Fruit fly (Drosophila melanogaster) whole organism, embryonic: ENCODE results near the gene Cpr97Ea.

Source experiments
- Awh ChIP-seq: fragments of 200-800 bp; sonication (Bioruptor generic); IDR thresholded peaks from 2 replicates; pipeline ENCODE4, ENCODE4 v1.3.6; 2022; ENCODE audit warnings: missing biosample characterization, missing genetic modification characterization
- CG10462 ChIP-seq: fragments of 200-800 bp; sonication (Bioruptor generic); optimal IDR thresholded peaks from 2 replicates; lab custom pipeline; 2016; ENCODE audit warnings: missing biosample characterization, missing genetic modification characterization
- CG10543 ChIP-seq: fragments of 200-800 bp; sonication (Bioruptor generic); optimal IDR thresholded peaks from 3 replicates; lab custom pipeline; 2017; ENCODE audit warnings: missing biosample characterization, mild to moderate bottlenecking, missing genetic modification characterization, moderate library complexity
- CG11456 ChIP-seq: fragments of 200-800 bp; sonication (Bioruptor generic); IDR thresholded peaks from 3 replicates; pipeline ENCODE4 v1.3.6; 2022; ENCODE audit warnings: missing biosample characterization, missing genetic modification characterization
- CG12236 ChIP-seq: fragments of 200-800 bp; sonication (Bioruptor generic); optimal IDR thresholded peaks from 2 replicates; lab custom pipeline; 2016; ENCODE audit warnings: missing biosample characterization, missing genetic modification characterization
- CG13296 ChIP-seq: fragments of 200-800 bp; sonication (Bioruptor generic); optimal IDR thresholded peaks from 3 replicates; lab custom pipeline; 2018; ENCODE audit warnings: missing biosample characterization, mild to moderate bottlenecking, missing genetic modification characterization
- CG14050 ChIP-seq: fragments of 200-800 bp; sonication (Bioruptor generic); IDR thresholded peaks from 3 replicates; pipeline ENCODE4 v1.3.6; 2022; ENCODE audit warnings: missing biosample characterization, missing genetic modification characterization
- CG1603 ChIP-seq: fragments of 200-800 bp; sonication (Bioruptor generic); optimal IDR thresholded peaks from 2 replicates; lab custom pipeline; 2019; ENCODE audit warnings: missing biosample characterization, mild to moderate bottlenecking, missing genetic modification characterization, moderate library complexity
- CG18764 ChIP-seq: fragments of 200-800 bp; sonication (Bioruptor generic); optimal IDR thresholded peaks from 3 replicates; lab custom pipeline; 2016; ENCODE audit warnings: missing biosample characterization, missing genetic modification characterization
- CG2199 ChIP-seq: fragments of 200-800 bp; sonication (Bioruptor generic); IDR thresholded peaks from 3 replicates; pipeline ENCODE4 v1.3.6; 2022; ENCODE audit warnings: missing biosample characterization, missing genetic modification characterization
- CG31441 ChIP-seq: fragments of 200-800 bp; sonication (Bioruptor generic); IDR thresholded peaks from 2 replicates; pipeline ENCODE4 v1.3.6; 2022; ENCODE audit warnings: missing biosample characterization, missing genetic modification characterization
- CG32772 ChIP-seq: fragments of 200-800 bp; sonication (Bioruptor generic); IDR thresholded peaks from 2 replicates; pipeline ENCODE4 v1.3.6; 2022; ENCODE audit warnings: missing biosample characterization, missing genetic modification characterization
- CG3838 ChIP-seq: fragments of 200-800 bp; sonication (Bioruptor generic); optimal IDR thresholded peaks from 3 replicates; lab custom pipeline; 2016; ENCODE audit warnings: missing biosample characterization, missing genetic modification characterization
- CG4820 ChIP-seq: fragments of 200-800 bp; sonication (Bioruptor generic); optimal IDR thresholded peaks from 3 replicates; lab custom pipeline; 2016; ENCODE audit warnings: missing biosample characterization, missing genetic modification characterization
- CG4854 ChIP-seq: fragments of 200-800 bp; sonication (Bioruptor generic); optimal IDR thresholded peaks from 2 replicates; lab custom pipeline; 2016; ENCODE audit warnings: missing biosample characterization, missing genetic modification characterization, inconsistent platforms
- CG5180 ChIP-seq: fragments of 200-800 bp; sonication (Bioruptor generic); optimal IDR thresholded peaks from 3 replicates; lab custom pipeline; 2017; ENCODE audit warnings: missing biosample characterization, missing genetic modification characterization, mild to moderate bottlenecking, moderate library complexity, missing genetic modification reagents
- CG6791 ChIP-seq: fragments of 200-800 bp; sonication (Bioruptor generic); IDR thresholded peaks from 3 replicates; pipeline ENCODE4 v1.3.6; 2022; ENCODE audit warnings: missing biosample characterization, missing genetic modification characterization; ENCODE audit not compliant: partially characterized antibody
- CG7786 ChIP-seq: fragments of 200-800 bp; sonication (Bioruptor generic); optimal IDR thresholded peaks from 2 replicates; lab custom pipeline; 2016; ENCODE audit warnings: missing biosample characterization, missing genetic modification characterization
- CG7928 ChIP-seq: fragments of 200-800 bp; sonication (Bioruptor generic); optimal IDR thresholded peaks from 2 replicates; lab custom pipeline; 2017; ENCODE audit warnings: missing biosample characterization, mild to moderate bottlenecking, missing genetic modification characterization
- Dfd ChIP-seq, 2 experiments: fragments of >200 bp; optimal IDR thresholded peaks; 2 replicates each; lab custom pipeline; 2017; ENCODE audit warnings: missing biosample characterization in 2 of 2, missing genetic modification characterization in 2 of 2
- Dip2 ChIP-seq: fragments of 200-800 bp; sonication (Bioruptor generic); IDR thresholded peaks from 2 replicates; pipeline ENCODE4 v1.3.6; 2022; ENCODE audit warnings: missing biosample characterization, missing genetic modification characterization
- Eip74EF ChIP-seq, 2 experiments: fragments of 200-800 bp in 1 of 2; fragments of >200 bp in 1 of 2; sonication (Bioruptor generic) in 1 of 2; optimal IDR thresholded peaks; 2 replicates each; lab custom pipeline; 2017 to 2019; ENCODE audit warnings: missing biosample characterization in 2 of 2, missing genetic modification characterization in 2 of 2, mild to moderate bottlenecking in 1 of 2, moderate library complexity in 1 of 2
- Fer3 ChIP-seq: fragments of 200-800 bp; sonication (Bioruptor generic); optimal IDR thresholded peaks from 2 replicates; lab custom pipeline; 2018; ENCODE audit warnings: missing biosample characterization, mild to moderate bottlenecking, missing genetic modification characterization, moderate library complexity
- GATAe ChIP-seq: fragments of 200-800 bp; sonication (Bioruptor generic); conservative IDR thresholded peaks from 2 replicates; pipeline ENCODE4 v1.3.6; 2022; ENCODE audit warnings: missing biosample characterization, missing genetic modification characterization
- HLHmδ ChIP-seq: fragments of 200-800 bp; sonication (Bioruptor generic); optimal IDR thresholded peaks from 2 replicates; lab custom pipeline; 2018; ENCODE audit warnings: missing biosample characterization, mild to moderate bottlenecking, missing genetic modification characterization, moderate library complexity
- MBD-R2 ChIP-seq: fragments of 200-800 bp; sonication (Bioruptor generic); IDR thresholded peaks from 2 replicates; pipeline ENCODE4 v1.3.6; 2022; ENCODE audit warnings: missing biosample characterization, missing genetic modification characterization
- Myb ChIP-seq: fragments of 200-800 bp; sonication (Bioruptor generic); optimal IDR thresholded peaks from 2 replicates; lab custom pipeline; 2016; ENCODE audit warnings: missing biosample characterization, missing genetic modification characterization
- Nf-YB ChIP-seq: fragments of 200-800 bp; sonication (Bioruptor generic); optimal IDR thresholded peaks from 3 replicates; lab custom pipeline; 2019; ENCODE audit warnings: missing biosample characterization, mild to moderate bottlenecking, missing genetic modification characterization, moderate library complexity
- Opbp ChIP-seq: fragments of 200-800 bp; sonication (Bioruptor generic); IDR thresholded peaks from 3 replicates; pipeline ENCODE4 v1.3.6; 2022; ENCODE audit warnings: missing biosample characterization, missing genetic modification characterization; ENCODE audit not compliant: partially characterized antibody
- Rx ChIP-seq: fragments of 200-800 bp; sonication (Bioruptor generic); IDR thresholded peaks from 2 replicates; pipeline ENCODE4 v1.3.6; 2022; ENCODE audit warnings: missing biosample characterization, missing genetic modification characterization
- Scr ChIP-seq: fragments of 200-800 bp; sonication (Bioruptor generic); IDR thresholded peaks from 2 replicates; pipeline ENCODE4 v1.3.6; 2022; ENCODE audit warnings: missing biosample characterization, missing genetic modification characterization; ENCODE audit not compliant: partially characterized antibody
- Ssrp ChIP-seq: fragments of 200-800 bp; sonication (Bioruptor generic); optimal IDR thresholded peaks from 2 replicates; lab custom pipeline; 2018; ENCODE audit warnings: missing biosample characterization, mild to moderate bottlenecking, missing genetic modification characterization, moderate library complexity
- ab ChIP-seq: fragments of 200-800 bp; sonication (Bioruptor generic); optimal IDR thresholded peaks from 2 replicates; lab custom pipeline; 2016; ENCODE audit warnings: missing biosample characterization, missing genetic modification characterization
- da ChIP-seq: fragments of 200-800 bp; sonication (Bioruptor generic); optimal IDR thresholded peaks from 2 replicates; lab custom pipeline; 2016; ENCODE audit warnings: missing biosample characterization, missing genetic modification characterization
- disco-r ChIP-seq: fragments of 200-800 bp; sonication (Bioruptor generic); optimal IDR thresholded peaks from 2 replicates; lab custom pipeline; 2016; ENCODE audit warnings: missing biosample characterization, missing genetic modification characterization
- gsb-n ChIP-seq: fragments of 200-800 bp; sonication (Bioruptor generic); optimal IDR thresholded peaks from 3 replicates; lab custom pipeline; 2018; ENCODE audit warnings: missing biosample characterization, mild to moderate bottlenecking, missing genetic modification characterization
- ham ChIP-seq: fragments of 200-800 bp; sonication (Bioruptor generic); IDR thresholded peaks from 2 replicates; pipeline ENCODE4 v1.3.6; 2022; ENCODE audit warnings: missing biosample characterization, missing genetic modification characterization
- nom ChIP-seq: fragments of 200-800 bp; sonication (Bioruptor generic); optimal IDR thresholded peaks from 2 replicates; lab custom pipeline; 2017; ENCODE audit warnings: missing biosample characterization, missing genetic modification characterization, mild to moderate bottlenecking, moderate library complexity, missing genetic modification reagents
- org-1 ChIP-seq: fragments of 200-800 bp; sonication (Bioruptor generic); optimal IDR thresholded peaks from 2 replicates; lab custom pipeline; 2017; ENCODE audit warnings: missing biosample characterization, missing genetic modification characterization
- phol ChIP-seq: fragments of 200-800 bp; sonication (Bioruptor generic); optimal IDR thresholded peaks from 3 replicates; lab custom pipeline; 2018; ENCODE audit warnings: missing biosample characterization, mild to moderate bottlenecking, missing genetic modification characterization, moderate library complexity
- prd ChIP-seq, 3 experiments: fragments of >200 bp in 2 of 3; fragments of 200-800 bp in 1 of 3; sonication (Bioruptor generic) in 1 of 3; optimal IDR thresholded peaks in 2 of 3; IDR thresholded peaks in 1 of 3; 2 replicates in 2 of 3; 3 replicates in 1 of 3; pipeline versions ENCODE4 v1.3.6 to Lab custom; 2017 to 2022; ENCODE audit warnings: missing biosample characterization in 1 of 3, missing genetic modification characterization in 1 of 3
- row ChIP-seq: fragments of 200-800 bp; sonication (Bioruptor generic); IDR thresholded peaks from 3 replicates; pipeline ENCODE4 v1.3.6; 2022; ENCODE audit warnings: missing biosample characterization, missing genetic modification characterization
- sc ChIP-seq, 3 experiments: fragments of >200 bp in 2 of 3; fragments of 200-800 bp in 1 of 3; sonication (Bioruptor generic) in 1 of 3; optimal IDR thresholded peaks; 2 replicates in 2 of 3; 3 replicates in 1 of 3; lab custom pipeline; 2017; ENCODE audit warnings: mild to moderate bottlenecking in 1 of 3, missing biosample characterization in 1 of 3, missing genetic modification characterization in 1 of 3, missing genetic modification reagents in 1 of 3
- scrt ChIP-seq: fragments of 200-800 bp; sonication (Bioruptor generic); optimal IDR thresholded peaks from 2 replicates; lab custom pipeline; 2018; ENCODE audit warnings: missing biosample characterization, mild to moderate bottlenecking, missing genetic modification characterization, moderate library complexity
- sim ChIP-seq: fragments of 200-800 bp; sonication (Bioruptor generic); IDR thresholded peaks from 2 replicates; pipeline ENCODE4 v1.3.6; 2022; ENCODE audit warnings: missing biosample characterization, missing genetic modification characterization
- slbo ChIP-seq: fragments of 200-800 bp; sonication (Bioruptor generic); IDR thresholded peaks from 2 replicates; pipeline ENCODE4 v1.3.6; 2022; ENCODE audit warnings: missing biosample characterization, missing genetic modification characterization
- tap ChIP-seq: fragments of 200-800 bp; optimal IDR thresholded peaks from 3 replicates; lab custom pipeline; 2019; ENCODE audit warnings: missing biosample characterization, mild to moderate bottlenecking, missing genetic modification characterization, moderate library complexity

Gene Cpr97Ea

DNA sequence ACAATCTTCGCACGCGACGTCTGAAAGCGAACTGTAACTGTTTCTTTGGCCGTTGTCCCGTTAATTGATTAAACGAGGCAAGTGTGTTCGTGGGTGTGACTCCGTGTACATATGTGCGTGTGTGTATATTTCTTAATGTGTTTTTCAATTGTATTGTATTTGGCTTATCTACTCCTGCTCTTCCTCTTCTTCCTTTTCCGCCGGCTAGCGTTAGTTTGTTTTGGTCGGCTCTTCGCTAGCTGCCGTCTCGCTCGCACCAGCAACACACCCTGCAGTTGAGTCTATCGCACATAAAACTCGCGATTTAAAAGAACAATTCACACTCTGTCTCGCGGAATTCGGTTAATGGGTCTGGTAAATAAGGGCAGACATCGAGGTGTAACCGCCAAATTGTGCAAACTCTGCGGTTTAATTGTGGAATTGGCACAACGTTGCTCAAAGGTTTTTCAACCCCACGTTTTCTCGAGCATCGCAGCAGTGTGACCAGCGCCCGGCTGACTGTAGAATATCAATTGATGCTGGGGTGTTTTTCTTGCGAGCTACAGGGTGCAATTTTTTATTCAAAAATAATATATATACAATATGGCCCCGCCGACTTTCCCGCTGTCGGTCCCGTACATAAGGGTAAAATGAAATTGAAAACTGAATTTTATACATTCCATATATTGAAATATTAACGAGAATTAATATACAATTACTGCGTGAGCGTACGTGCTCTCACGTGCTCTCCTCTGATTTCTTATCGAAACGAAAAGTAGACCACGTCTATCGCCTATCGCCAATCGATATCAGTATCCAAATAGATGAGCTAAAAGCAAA, 24.4 kb upstream of the Cpr97Ea start, which contains the start of the genes gb and CG5815 (continued):
- TF ChIP-seq GATAe (peak; percentile 60), Eip74EF (GFP tag; optimal IDR thresholded peaks at IDR 0.05; lab: Kevin White, UChicago) (no peak), Rx (peak; percentile 86), CG31441 (GFP tag; lab: Robert Waterston, UW) (peak; percentile 95), CG14050 (peak; percentile 82), CG5180 (GFP tag; lab: Kevin White, UChicago) (no peak), CG13296 (peak; percentile 87), phol (tag; lab: Kevin White, UChicago) (peak; percentile 92), CG6791 (GFP tag; lab: Robert Waterston, UW) (peak; percentile 92), CG10462 (GFP tag; lab: Kevin White, UChicago) (peak; percentile 86), ham (GFP tag; lab: Robert Waterston, UW) (peak; percentile 48; the same call in 1 of the 2 replicates), Opbp (GFP tag; lab: Robert Waterston, UW) (peak; percentile 86), prd (optimal IDR thresholded peaks at IDR 0.05; lab: Kevin White, UChicago) (no peak), prd (GFP tag; IDR thresholded peaks at IDR 0.05; lab: Robert Waterston, UW) (peak; percentile 95), ab (peak; percentile 51), CG7786 (GFP tag; lab: Kevin White, UChicago) (peak; percentile 67), Ssrp (tag; lab: Kevin White, UChicago) (peak; percentile 87), CG1603 (tag; lab: Kevin White, UChicago) (peak; percentile 50), Awh (GFP tag; lab: Robert Waterston, UW) (0 out of 2 replicates have a peak, but pooled peaks have one; percentile 63), scrt (GFP tag; lab: Kevin White, UChicago) (peak; percentile 84), tap (tag; lab: Kevin White, UChicago) (no peak), CG4854 (GFP tag; lab: Kevin White, UChicago) (peak; percentile 85), slbo (GFP tag; lab: Robert Waterston, UW) (peak; percentile 95), CG11456 (GFP tag; lab: Robert Waterston, UW) (peak; percentile 92), CG12236 (GFP tag; lab: Kevin White, UChicago) (peak; percentile 16), org-1 (GFP tag; lab: Kevin White, UChicago) (peak; percentile 72), Dfd (GFP tag; optimal IDR thresholded peaks at IDR 0.05; lab: Kevin White, UChicago) (no peak), Fer3 (tag; lab: Kevin White, UChicago) (peak; percentile 91), MBD-R2 (GFP tag; lab: Robert Waterston, UW) (peak; percentile 89), CG3838 (GFP tag; lab: Kevin White, UChicago) (peak; percentile 77), CG7928 (GFP tag; lab: Kevin White, UChicago) (peak; percentile 74), Nf-YB (GFP tag; lab: Kevin White, UChicago) (peak; percentile 73), CG32772 (GFP tag; lab: Robert Waterston, UW) (peak; percentile 87), CG4820 (GFP tag; lab: Kevin White, UChicago) (peak; percentile 86), nom (GFP tag; lab: Kevin White, UChicago) (no peak), Scr (GFP tag; lab: Robert Waterston, UW) (peak; percentile 96), Myb (peak; percentile 51), disco-r (peak; percentile 38), HLHmδ (no peak), Dip2 (no peak; the same call in 1 of the 2 replicates), CG18764 (peak; percentile 85), da (no peak), row (GFP tag; lab: Robert Waterston, UW) (peak; percentile 97), gsb-n (tag; lab: Kevin White, UChicago) (no peak), CG10543 (GFP tag; lab: Kevin White, UChicago) (peak; percentile 90), CG2199 (GFP tag; lab: Robert Waterston, UW) (peak; percentile 25; the same call in 1 of the 3 replicates), sim (peak; percentile 64), sc (optimal IDR thresholded peaks at IDR 0.05; lab: Kevin White, UChicago) (no peak), sc (GFP tag; optimal IDR thresholded peaks at IDR 0.05; lab: Kevin White, UChicago) (peak; percentile 76)
